Worm (Caenorhabditis elegans): ENCODE results near the gene vha-3.

- TF ChIP-seq flt-1 (GFP tag; IDR thresholded peaks at IDR 0.05) (no peak), med-1 (GFP tag; optimal IDR thresholded peaks at IDR 0.05; ENCODE audit: insufficient read depth) (no peak), klf-2 (GFP tag; conservative IDR thresholded peaks at IDR 0.05) (no peak), ref-1 (GFP tag; conservative IDR thresholded peaks at IDR 0.05) (no peak), ztf-23 (GFP tag; IDR thresholded peaks at IDR 0.05) (no peak), T22C8.4 (GFP tag; IDR thresholded peaks at IDR 0.05) (no peak), cog-1 (tag; optimal IDR thresholded peaks at IDR 0.05) (no peak), ztf-29 (GFP tag; IDR thresholded peaks at IDR 0.05) (no peak)
Measured at ce11 chrIV:2348862-2349321, 33.1 kb upstream of the vha-3 start, which contains the start of the genes ppgn-1 and tftc-1.
